Worm (Caenorhabditis elegans): ENCODE data around the gene srj-49.

The srj-49 gene

ce11 chrV:2880356-2880755 is 32.2 kb upstream of the srj-49 start:
- peak; percentile 26 for TF ChIP-seq elt-2 (tag; optimal IDR thresholded peaks at IDR 0.05)
- no peak for TF ChIP-seq F13H6.1 (tag; optimal IDR thresholded peaks at IDR 0.05)
- TF ChIP-seq nfya-1 (tag; optimal IDR thresholded peaks at IDR 0.05): no peak
- TF ChIP-seq ceh-14 (tag; optimal IDR thresholded peaks at IDR 0.05): no peak
- TF ChIP-seq dmd-4 (tag; optimal IDR thresholded peaks at IDR 0.05; ENCODE audit: borderline replicate concordance): no peak
- TF ChIP-seq ref-2 (tag; optimal IDR thresholded peaks at IDR 0.05): no peak
- no peak for TF ChIP-seq pqm-1 (tag; optimal IDR thresholded peaks at IDR 0.05)

- TF ChIP-seq madf-2 (tag; optimal IDR thresholded peaks at IDR 0.05) (no peak), lin-11 (tag; optimal IDR thresholded peaks at IDR 0.05) (no peak), zip-5 (tag; optimal IDR thresholded peaks at IDR 0.05) (no peak), ets-4 (tag; optimal IDR thresholded peaks at IDR 0.05) (no peak), sdc-2 (tag; optimal IDR thresholded peaks at IDR 0.05) (no peak), eyg-1 (tag; optimal IDR thresholded peaks at IDR 0.05) (no peak), ceh-31 (tag; optimal IDR thresholded peaks at IDR 0.05) (no peak), ceh-24 (tag; optimal IDR thresholded peaks at IDR 0.05) (no peak), unc-3 (GFP tag; conservative IDR thresholded peaks at IDR 0.05) (no peak), unc-3 (tag; optimal IDR thresholded peaks at IDR 0.05) (no peak), pros-1 (tag; optimal IDR thresholded peaks at IDR 0.05) (no peak), C08G9.2 (tag; optimal IDR thresholded peaks at IDR 0.05) (no peak), nhr-232 (tag; optimal IDR thresholded peaks at IDR 0.05) (no peak), fkh-6 (tag; optimal IDR thresholded peaks at IDR 0.05) (no peak), ref-2 (tag; optimal IDR thresholded peaks at IDR 0.05) (no peak), unc-55 (GFP tag; optimal IDR thresholded peaks at IDR 0.05) (no peak)
These were observed 31.7 kb upstream of the srj-49 start, which contains the start of gene str-39 for ce11 chrV:2879801-2880200. Gene str-39, minus strand, starts transcription at chrV:2879901.

ce11 chrV:2877509-2877908 is 29.4 kb upstream of the srj-49 start, which contains the start of gene F37B4.10:
Gene F37B4.10, minus strand, starts transcription at chrV:2877609.
- no peak for TF ChIP-seq ceh-48 (tag; optimal IDR thresholded peaks at IDR 0.05)
- TF ChIP-seq elt-2 (tag; optimal IDR thresholded peaks at IDR 0.05): no peak
- no peak for TF ChIP-seq nfya-1 (tag; optimal IDR thresholded peaks at IDR 0.05)
- no peak for TF ChIP-seq ceh-9 (tag; optimal IDR thresholded peaks at IDR 0.05)
- no peak for TF ChIP-seq ceh-34 (tag; optimal IDR thresholded peaks at IDR 0.05)
- TF ChIP-seq ceh-30 (tag; optimal IDR thresholded peaks at IDR 0.05): no peak
- no peak for TF ChIP-seq ttx-3 (tag; optimal IDR thresholded peaks at IDR 0.05)
- no peak for TF ChIP-seq C38D4.7 (GFP tag; optimal IDR thresholded peaks at IDR 0.05)
- no peak for TF ChIP-seq T23F11.4 (GFP tag; optimal IDR thresholded peaks at IDR 0.05)
- TF ChIP-seq sdc-2 (tag; optimal IDR thresholded peaks at IDR 0.05): no peak
- no peak for TF ChIP-seq pha-2 (tag; optimal IDR thresholded peaks at IDR 0.05)
- no peak for TF ChIP-seq dmd-4 (tag; optimal IDR thresholded peaks at IDR 0.05; ENCODE audit: borderline replicate concordance)
- TF ChIP-seq eyg-1 (tag; optimal IDR thresholded peaks at IDR 0.05): no peak
- no peak for TF ChIP-seq ceh-19 (GFP tag; optimal IDR thresholded peaks at IDR 0.05)
- TF ChIP-seq pqm-1 (tag; optimal IDR thresholded peaks at IDR 0.05): no peak
- TF ChIP-seq ceh-22 (tag; optimal IDR thresholded peaks at IDR 0.05): no peak
- no peak for TF ChIP-seq nhr-232 (tag; optimal IDR thresholded peaks at IDR 0.05)
- TF ChIP-seq fkh-10 (GFP tag; optimal IDR thresholded peaks at IDR 0.05): no peak

ce11 chrV:2876188-2876831 is 28.2 kb upstream of the srj-49 start:
- TF ChIP-seq nhr-232 (tag; optimal IDR thresholded peaks at IDR 0.05) (no peak), T23F11.4 (GFP tag; optimal IDR thresholded peaks at IDR 0.05) (no peak), pha-2 (tag; optimal IDR thresholded peaks at IDR 0.05) (no peak), lin-11 (tag; optimal IDR thresholded peaks at IDR 0.05) (no peak), ama-1 (optimal IDR thresholded peaks at IDR 0.05) (no peak), pag-3 (tag; optimal IDR thresholded peaks at IDR 0.05; ENCODE audit: borderline replicate concordance) (no peak), ttx-3 (tag; optimal IDR thresholded peaks at IDR 0.05) (no peak), ceh-6 (GFP tag; optimal IDR thresholded peaks at IDR 0.05) (no peak), K09A11.1 (tag; optimal IDR thresholded peaks at IDR 0.05; ENCODE audit: insufficient read depth) (no peak), nfya-1 (tag; optimal IDR thresholded peaks at IDR 0.05) (no peak), F13H6.1 (tag; optimal IDR thresholded peaks at IDR 0.05) (no peak), ahr-1 (tag; optimal IDR thresholded peaks at IDR 0.05) (no peak), C08G9.2 (tag; optimal IDR thresholded peaks at IDR 0.05) (no peak), lim-6 (tag; optimal IDR thresholded peaks at IDR 0.05) (no peak)

Measured in whole organism, late embryonic.